Fruit fly (Drosophila melanogaster): Measurements from ENCODE around the gene CG8907.

CG8907 gene

dm6 chr3R:17018902-17019527, 10.9 kb downstream of the CG8907 start (continued):
- TF ChIP-seq CG6276 (GFP tag; optimal IDR thresholded peaks at IDR 0.05) (no peak), CG16779 (tag; optimal IDR thresholded peaks at IDR 0.05) (peak; percentile 3), CG9139 (GFP tag; optimal IDR thresholded peaks at IDR 0.05) (peak; percentile 56), Eip78C (GFP tag) (peak; percentile 78), Gug (GFP tag; IDR thresholded peaks at IDR 0.05) (no peak), net (GFP tag; optimal IDR thresholded peaks at IDR 0.05) (peak; percentile 30), Ets96B (tag; optimal IDR thresholded peaks at IDR 0.05) (peak; percentile 48), Eip93F (GFP tag; optimal IDR thresholded peaks at IDR 0.05) (no peak)

dm6 chr3R:17020956-17021355, 12.9 kb downstream of the CG8907 start, which contains the start of gene Adsl:
Gene Adsl, minus strand, starts transcription at chr3R:17021120.
- TF ChIP-seq eg (GFP tag; IDR thresholded peaks at IDR 0.05) (peak; percentile 31; the same call in 1 of the 3 replicates), Sox14 (GFP tag; optimal IDR thresholded peaks at IDR 0.05) (peak; percentile 18), CG11294 (GFP tag; IDR thresholded peaks at IDR 0.05) (no peak), Met (GFP tag; optimal IDR thresholded peaks at IDR 0.05) (peak; percentile 67), Sox102F (GFP tag; optimal IDR thresholded peaks at IDR 0.05) (peak; percentile 54), achi (GFP tag; optimal IDR thresholded peaks at IDR 0.05) (no peak), CG31627 (GFP tag; optimal IDR thresholded peaks at IDR 0.05) (peak; percentile 18), spab (GFP tag; optimal IDR thresholded peaks at IDR 0.05) (peak; percentile 27), cyc (GFP tag; optimal IDR thresholded peaks at IDR 0.05) (peak; percentile 16), Ets21C (GFP tag; optimal IDR thresholded peaks at IDR 0.05) (no peak), Ets96B (tag; optimal IDR thresholded peaks at IDR 0.05) (no peak), CG16779 (tag; optimal IDR thresholded peaks at IDR 0.05) (peak; percentile 23), fd85E (GFP tag; optimal IDR thresholded peaks at IDR 0.05) (peak; percentile 44), CG34406 (GFP tag; optimal IDR thresholded peaks at IDR 0.05) (peak; percentile 62), CG6854 (GFP tag; optimal IDR thresholded peaks at IDR 0.05) (no peak), net (GFP tag; optimal IDR thresholded peaks at IDR 0.05) (peak; percentile 65), OdsH (GFP tag; optimal IDR thresholded peaks at IDR 0.05) (peak; percentile 24), lz (GFP tag; optimal IDR thresholded peaks at IDR 0.05) (peak; percentile 60), CG6163 (GFP tag; IDR thresholded peaks at IDR 0.05) (peak; percentile 45; the same call in 1 of the 3 replicates), dac (GFP tag; optimal IDR thresholded peaks at IDR 0.05) (no peak), CG4318 (GFP tag; optimal IDR thresholded peaks at IDR 0.05) (no peak), pdm3 (GFP tag; optimal IDR thresholded peaks at IDR 0.05) (peak; percentile 46), Eip93F (GFP tag; optimal IDR thresholded peaks at IDR 0.05) (no peak), Blimp-1 (GFP tag; optimal IDR thresholded peaks at IDR 0.05) (peak; percentile 27), salr (GFP tag; optimal IDR thresholded peaks at IDR 0.05) (peak in 1 of 2 experiments; percentile 36), Hr4 (GFP tag; optimal IDR thresholded peaks at IDR 0.05) (no peak), CG3919 (GFP tag; optimal IDR thresholded peaks at IDR 0.05) (peak; percentile 69), Gug (GFP tag; IDR thresholded peaks at IDR 0.05) (no peak), CG6792 (GFP tag; optimal IDR thresholded peaks at IDR 0.05) (peak; percentile 38), CG7368 (GFP tag; optimal IDR thresholded peaks at IDR 0.05) (peak; percentile 26), Sox15 (GFP tag; optimal IDR thresholded peaks at IDR 0.05) (no peak), acj6 (GFP tag; optimal IDR thresholded peaks at IDR 0.05) (peak; percentile 49), CG8319 (GFP tag; optimal IDR thresholded peaks at IDR 0.05) (peak; percentile 28), CG1621 (tag; optimal IDR thresholded peaks at IDR 0.05) (peak; percentile 56), topi (GFP tag; optimal IDR thresholded peaks at IDR 0.05) (peak; percentile 60), esn (GFP tag; optimal IDR thresholded peaks at IDR 0.05) (no peak), CG8632 (GFP tag; optimal IDR thresholded peaks at IDR 0.05) (peak; percentile 36), CG32006 (GFP tag; optimal IDR thresholded peaks at IDR 0.05) (no peak), CG11902 (GFP tag; optimal IDR thresholded peaks at IDR 0.05) (no peak), ss (GFP tag; optimal IDR thresholded peaks at IDR 0.05) (no peak), CG10669 (GFP tag; optimal IDR thresholded peaks at IDR 0.05) (peak; percentile 30), Eip75B (GFP tag; optimal IDR thresholded peaks at IDR 0.05) (peak; percentile 60), CG9139 (GFP tag; optimal IDR thresholded peaks at IDR 0.05) (peak; percentile 34), CG11762 (GFP tag; optimal IDR thresholded peaks at IDR 0.05; ENCODE audit: insufficient read depth) (peak; percentile 31), CG6808 (GFP tag; optimal IDR thresholded peaks at IDR 0.05) (peak; percentile 56), CG10631 (GFP tag; optimal IDR thresholded peaks at IDR 0.05) (no peak)
